Fruit fly (Drosophila melanogaster) whole organism, embryonic: ENCODE data around the gene SclB.

Experiments used
- Atf3 ChIP-seq: fragments of 200-800 bp; sonication (Bioruptor generic); optimal IDR thresholded peaks from 3 replicates; lab custom pipeline; 2016; ENCODE audit warnings: missing biosample characterization, missing genetic modification characterization
- B-H1 ChIP-seq: fragments of 200-800 bp; sonication (Bioruptor generic); IDR thresholded peaks from 3 replicates; pipeline ENCODE4 v1.3.6; 2022; ENCODE audit warnings: missing biosample characterization, missing genetic modification characterization
- C15 ChIP-seq: fragments of 200-800 bp; sonication (Bioruptor generic); IDR thresholded peaks from 3 replicates; pipeline ENCODE4 v1.3.6; 2022; ENCODE audit warnings: missing biosample characterization, missing genetic modification characterization
- CG12219 ChIP-seq: fragments of 200-800 bp; sonication (Bioruptor generic); optimal IDR thresholded peaks from 3 replicates; lab custom pipeline; 2018; ENCODE audit warnings: missing biosample characterization, mild to moderate bottlenecking, missing genetic modification characterization
- CG12391 ChIP-seq: fragments of 200-800 bp; sonication (Bioruptor generic); optimal IDR thresholded peaks from 3 replicates; lab custom pipeline; 2018; ENCODE audit warnings: missing biosample characterization, mild to moderate bottlenecking, missing genetic modification characterization, moderate library complexity
- CG12769 ChIP-seq: fragments of 200-800 bp; sonication (Bioruptor generic); optimal IDR thresholded peaks from 2 replicates; lab custom pipeline; 2019; ENCODE audit warnings: missing biosample characterization, mild to moderate bottlenecking, missing genetic modification characterization, moderate library complexity
- CG13424 ChIP-seq: fragments of 200-800 bp; sonication (Bioruptor generic); optimal IDR thresholded peaks from 2 replicates; lab custom pipeline; 2019; ENCODE audit warnings: missing biosample characterization, mild to moderate bottlenecking, missing genetic modification characterization, moderate library complexity
- CG18619 ChIP-seq: fragments of 200-800 bp; sonication (Bioruptor generic); optimal IDR thresholded peaks from 3 replicates; lab custom pipeline; 2017; ENCODE audit warnings: missing biosample characterization, mild to moderate bottlenecking, missing genetic modification characterization
- CG18764 ChIP-seq: fragments of 200-800 bp; sonication (Bioruptor generic); optimal IDR thresholded peaks from 3 replicates; lab custom pipeline; 2016; ENCODE audit warnings: missing biosample characterization, missing genetic modification characterization
- CG31224 ChIP-seq: fragments of 200-800 bp; sonication (Bioruptor generic); IDR thresholded peaks from 2 replicates; pipeline ENCODE4 v1.3.6; 2022; ENCODE audit warnings: missing biosample characterization, missing genetic modification characterization
- CG31365 ChIP-seq: fragments of 200-800 bp; sonication (Bioruptor generic); optimal IDR thresholded peaks from 2 replicates; lab custom pipeline; 2018; ENCODE audit warnings: missing biosample characterization, mild to moderate bottlenecking, missing genetic modification characterization
- CG6683 ChIP-seq: fragments of 200-800 bp; sonication (Bioruptor generic); optimal IDR thresholded peaks from 2 replicates; lab custom pipeline; 2017; ENCODE audit warnings: missing biosample characterization, mild to moderate bottlenecking, missing genetic modification characterization, missing genetic modification reagents
- CG7786 ChIP-seq: fragments of 200-800 bp; sonication (Bioruptor generic); optimal IDR thresholded peaks from 2 replicates; lab custom pipeline; 2016; ENCODE audit warnings: missing biosample characterization, missing genetic modification characterization
- CG7928 ChIP-seq: fragments of 200-800 bp; sonication (Bioruptor generic); optimal IDR thresholded peaks from 2 replicates; lab custom pipeline; 2017; ENCODE audit warnings: missing biosample characterization, mild to moderate bottlenecking, missing genetic modification characterization
- CHES-1-like ChIP-seq: fragments of 200-800 bp; sonication (Bioruptor generic); optimal IDR thresholded peaks from 2 replicates; lab custom pipeline; 2016; ENCODE audit warnings: missing biosample characterization, missing genetic modification characterization
- Dbx ChIP-seq: fragments of 200-800 bp; sonication (Bioruptor generic); IDR thresholded peaks from 3 replicates; pipeline ENCODE4 v1.3.6; 2022; ENCODE audit warnings: missing biosample characterization, missing genetic modification characterization
- Doc2 ChIP-seq: fragments of 200-800 bp; sonication (Bioruptor generic); IDR thresholded peaks from 2 replicates; pipeline ENCODE4 v1.3.6; 2022; ENCODE audit warnings: missing biosample characterization, missing genetic modification characterization
- E2f2 ChIP-seq: fragments of 200-800 bp; sonication (Bioruptor generic); IDR thresholded peaks from 2 replicates; pipeline ENCODE4 v1.3.6; 2022; ENCODE audit warnings: missing biosample characterization, missing genetic modification characterization
- Elba2 ChIP-seq: fragments of 200-800 bp; sonication (Bioruptor generic); optimal IDR thresholded peaks from 3 replicates; lab custom pipeline; 2016; ENCODE audit warnings: missing biosample characterization, missing genetic modification characterization
- GATAe ChIP-seq: fragments of 200-800 bp; sonication (Bioruptor generic); conservative IDR thresholded peaks from 2 replicates; pipeline ENCODE4 v1.3.6; 2022; ENCODE audit warnings: missing biosample characterization, missing genetic modification characterization
- Hand ChIP-seq: fragments of 200-800 bp; sonication (Bioruptor generic); optimal IDR thresholded peaks from 2 replicates; lab custom pipeline; 2017; ENCODE audit warnings: mild to moderate bottlenecking, missing biosample characterization, missing genetic modification reagents, missing genetic modification characterization
- Hmr ChIP-seq: fragments of 200-800 bp; sonication (Bioruptor generic); optimal IDR thresholded peaks from 3 replicates; lab custom pipeline; 2017; ENCODE audit warnings: mild to moderate bottlenecking, missing biosample characterization, missing genetic modification reagents, missing genetic modification characterization
- Hmx ChIP-seq: fragments of 200-800 bp; sonication (Bioruptor generic); optimal IDR thresholded peaks from 2 replicates; lab custom pipeline; 2016; ENCODE audit warnings: missing biosample characterization, missing genetic modification characterization
- Hr51 ChIP-seq, 2 experiments: fragments of 200-800 bp; sonication (Bioruptor generic); optimal IDR thresholded peaks; 2 replicates in 1 of 2; 3 replicates in 1 of 2; lab custom pipeline; 2016 to 2018; ENCODE audit warnings: missing biosample characterization in 2 of 2, missing genetic modification characterization in 2 of 2, mild to moderate bottlenecking in 1 of 2, moderate library complexity in 1 of 2
- Hr78 ChIP-seq, 2 experiments: fragments of 200-800 bp in 1 of 2; fragments of >200 bp in 1 of 2; sonication (Bioruptor generic) in 1 of 2; optimal IDR thresholded peaks; 2 replicates each; lab custom pipeline; 2017 to 2019; ENCODE audit warnings: missing biosample characterization in 2 of 2, missing genetic modification characterization in 2 of 2, mild to moderate bottlenecking in 1 of 2, moderate library complexity in 1 of 2
- MESR4 ChIP-seq: fragments of 200-800 bp; sonication (Bioruptor generic); optimal IDR thresholded peaks from 2 replicates; lab custom pipeline; 2018; ENCODE audit warnings: missing biosample characterization, mild to moderate bottlenecking, missing genetic modification characterization, moderate library complexity
- Med ChIP-seq: fragments of 200-800 bp; sonication (Bioruptor generic); peaks from one replicate; lab custom pipeline; 2016; ENCODE audit warnings: missing biosample characterization, missing genetic modification characterization, mild to moderate bottlenecking, inconsistent platforms, moderate library complexity
- Mes4 ChIP-seq: fragments of 200-800 bp; sonication (Bioruptor generic); optimal IDR thresholded peaks from 2 replicates; lab custom pipeline; 2016; ENCODE audit warnings: missing biosample characterization, missing genetic modification characterization
- PHDP ChIP-seq: fragments of 200-800 bp; sonication (Bioruptor generic); optimal IDR thresholded peaks from 3 replicates; lab custom pipeline; 2018; ENCODE audit warnings: missing biosample characterization, mild to moderate bottlenecking, missing genetic modification characterization, moderate library complexity
- Six4 ChIP-seq: fragments of 200-800 bp; sonication (Bioruptor generic); optimal IDR thresholded peaks from 2 replicates; lab custom pipeline; 2016; ENCODE audit warnings: missing biosample characterization, missing genetic modification characterization
- Trl ChIP-seq, 3 experiments: fragments of >200 bp in 2 of 3; fragments of 200-800 bp in 1 of 3; sonication (Bioruptor generic) in 1 of 3; optimal IDR thresholded peaks; 2 replicates in 1 of 3; 3 replicates in 2 of 3; lab custom pipeline; 2016 to 2017; ENCODE audit warnings: missing biosample characterization in 1 of 3, missing genetic modification characterization in 1 of 3
- Vsx1 ChIP-seq: fragments of 200-800 bp; sonication (Bioruptor generic); optimal IDR thresholded peaks from 2 replicates; lab custom pipeline; 2017; ENCODE audit warnings: missing biosample characterization, mild to moderate bottlenecking, missing genetic modification characterization, missing genetic modification reagents
- abd-A ChIP-seq: fragments of 200-800 bp; sonication (Bioruptor generic); optimal IDR thresholded peaks from 3 replicates; lab custom pipeline; 2019; ENCODE audit warnings: missing biosample characterization, mild to moderate bottlenecking, missing genetic modification characterization, moderate library complexity
- caup ChIP-seq: fragments of 200-800 bp; sonication (Bioruptor generic); optimal IDR thresholded peaks from 3 replicates; lab custom pipeline; 2017; ENCODE audit warnings: missing biosample characterization, mild to moderate bottlenecking, missing genetic modification characterization, moderate library complexity; ENCODE audit not compliant: severe bottlenecking
- corto ChIP-seq: fragments of 200-800 bp; sonication (Bioruptor generic); optimal IDR thresholded peaks from 2 replicates; lab custom pipeline; 2016; ENCODE audit warnings: missing biosample characterization, mild to moderate bottlenecking, missing genetic modification characterization, moderate library complexity
- dati ChIP-seq: fragments of 200-800 bp; sonication (Bioruptor generic); IDR thresholded peaks from 2 replicates; pipeline ENCODE4 v1.3.6; 2022; ENCODE audit warnings: missing biosample characterization, missing genetic modification characterization
- ems ChIP-seq: fragments of 200-800 bp; sonication (Bioruptor generic); optimal IDR thresholded peaks from 3 replicates; lab custom pipeline; 2016; ENCODE audit warnings: missing biosample characterization, missing genetic modification characterization
- fru ChIP-seq: fragments of >200 bp; optimal IDR thresholded peaks from 2 replicates; lab custom pipeline; 2017
- grn ChIP-seq: fragments of 200-800 bp; sonication (Bioruptor generic); optimal IDR thresholded peaks from 3 replicates; lab custom pipeline; 2017; ENCODE audit warnings: missing biosample characterization, missing genetic modification characterization
- gro ChIP-seq: fragments of 200-800 bp; sonication (Bioruptor generic); optimal IDR thresholded peaks from 2 replicates; lab custom pipeline; 2016; ENCODE audit warnings: missing biosample characterization, missing genetic modification characterization
- jumu ChIP-seq: fragments of 200-800 bp; sonication (Bioruptor generic); optimal IDR thresholded peaks from 3 replicates; lab custom pipeline; 2016; ENCODE audit warnings: missing biosample characterization, missing genetic modification characterization
- knrl ChIP-seq: fragments of 200-800 bp; sonication (Bioruptor generic); IDR thresholded peaks from 3 replicates; pipeline ENCODE4 v1.3.6; 2022; ENCODE audit warnings: missing biosample characterization, missing genetic modification characterization; ENCODE audit not compliant: partially characterized antibody
- nom ChIP-seq: fragments of 200-800 bp; sonication (Bioruptor generic); optimal IDR thresholded peaks from 2 replicates; lab custom pipeline; 2017; ENCODE audit warnings: missing biosample characterization, missing genetic modification characterization, mild to moderate bottlenecking, moderate library complexity, missing genetic modification reagents
- repo ChIP-seq: fragments of 200-800 bp; sonication (Bioruptor generic); optimal IDR thresholded peaks from 2 replicates; lab custom pipeline; 2016; ENCODE audit warnings: missing biosample characterization, missing genetic modification characterization
- row ChIP-seq: fragments of 200-800 bp; sonication (Bioruptor generic); IDR thresholded peaks from 3 replicates; pipeline ENCODE4 v1.3.6; 2022; ENCODE audit warnings: missing biosample characterization, missing genetic modification characterization
- schlank ChIP-seq: fragments of 200-800 bp; sonication (Bioruptor generic); optimal IDR thresholded peaks from 2 replicates; lab custom pipeline; 2018; ENCODE audit warnings: missing biosample characterization, mild to moderate bottlenecking, missing genetic modification characterization
- slp2 ChIP-seq: fragments of 200-800 bp; sonication (Bioruptor generic); optimal IDR thresholded peaks from 2 replicates; lab custom pipeline; 2016; ENCODE audit warnings: missing biosample characterization, missing genetic modification characterization
- tap ChIP-seq: fragments of 200-800 bp; optimal IDR thresholded peaks from 3 replicates; lab custom pipeline; 2019; ENCODE audit warnings: missing biosample characterization, mild to moderate bottlenecking, missing genetic modification characterization, moderate library complexity

The SclB gene

DNA sequence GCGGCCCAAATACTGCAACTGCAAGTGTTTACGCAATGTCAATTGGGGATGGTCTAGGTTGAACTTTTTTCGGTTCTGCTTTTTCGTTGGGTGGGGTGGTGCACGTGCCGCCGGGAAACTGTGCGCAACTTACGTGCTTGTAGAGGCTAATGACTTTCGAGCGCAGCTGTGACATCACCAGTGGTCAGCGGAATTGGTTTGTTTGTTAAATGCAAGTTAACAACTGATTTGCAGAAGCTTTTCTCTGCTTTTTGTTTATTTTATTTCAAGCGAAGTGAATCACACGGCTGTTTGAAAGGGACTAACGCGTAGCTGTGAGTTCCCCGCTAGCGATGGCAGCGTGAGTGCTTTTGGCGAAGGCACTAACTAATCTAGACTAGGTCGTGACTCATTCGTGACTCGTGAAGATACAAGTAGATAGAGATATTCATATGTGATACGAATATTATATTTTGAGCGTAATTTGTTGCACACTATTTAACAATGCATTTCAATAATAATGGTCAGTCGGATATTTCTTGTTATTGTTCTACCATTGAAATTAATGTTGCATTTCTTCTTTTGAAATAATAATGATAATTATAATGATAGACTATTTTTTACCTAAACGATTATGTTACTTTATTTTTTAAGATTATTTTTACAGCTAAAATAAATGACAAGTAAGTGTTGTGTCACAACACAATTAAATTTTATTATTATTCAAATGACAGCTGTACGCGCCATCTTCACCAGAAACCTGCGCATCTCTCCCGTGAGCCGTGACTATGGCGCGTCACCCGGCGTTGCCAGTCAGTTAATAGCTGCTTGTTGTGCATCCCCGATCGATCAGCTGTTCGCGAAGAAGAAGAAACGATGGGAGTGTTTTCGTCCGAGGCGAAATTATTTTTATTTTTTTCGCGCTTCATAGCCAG, 50.1 kb downstream of the SclB start, which contains the start of the genes osi and tweek:
TSS of gene osi (minus strand) at position 307 of the 914 bp plus-strand sequence.
TSS of gene tweek (plus strand) at position 831 of the 914 bp plus-strand sequence.
- no peak for TF ChIP-seq PHDP
- peak; percentile 27 for TF ChIP-seq caup (GFP tag; lab: Kevin White, UChicago)
- TF ChIP-seq Dbx (GFP tag; lab: Robert Waterston, UW), result peak; percentile 39; the same call in 1 of the 3 replicates
- no peak for TF ChIP-seq dati
- peak; percentile 82 for TF ChIP-seq Med (GFP tag; lab: Kevin White, UChicago)
- TF ChIP-seq Hr51 (GFP tag; optimal IDR thresholded peaks at IDR 0.05; lab: Kevin White, UChicago), result peak in 1 of 2 experiments; percentile 38
- peak; percentile 91 for TF ChIP-seq row (GFP tag; lab: Robert Waterston, UW)
- no peak for TF ChIP-seq nom
- TF ChIP-seq Atf3 (GFP tag; lab: Kevin White, UChicago), result no peak
- no peak for TF ChIP-seq gro (GFP tag; lab: Kevin White, UChicago)
- TF ChIP-seq CG12769 (tag; lab: Kevin White, UChicago), result peak; percentile 25
- TF ChIP-seq Hand (GFP tag; lab: Kevin White, UChicago), result peak; percentile 2
- no peak for TF ChIP-seq CG6683 (GFP tag; lab: Kevin White, UChicago)
- peak; percentile 34 for TF ChIP-seq Six4 (GFP tag; lab: Kevin White, UChicago)
- TF ChIP-seq CG18619 (GFP tag; lab: Kevin White, UChicago), result peak; percentile 59
- TF ChIP-seq Doc2 (GFP tag; lab: Robert Waterston, UW), result no peak
- TF ChIP-seq schlank (tag; lab: Kevin White, UChicago), result no peak
- no peak for TF ChIP-seq repo (GFP tag; lab: Kevin White, UChicago)
- peak; percentile 36 for TF ChIP-seq ems (GFP tag; lab: Kevin White, UChicago)
- no peak for TF ChIP-seq Elba2 (GFP tag; lab: Kevin White, UChicago)
- no peak for TF ChIP-seq fru (lab: Kevin White, UChicago)
- TF ChIP-seq CG7786 (GFP tag; lab: Kevin White, UChicago), result peak; percentile 29
- TF ChIP-seq CG31365 (tag; lab: Kevin White, UChicago), result no peak
- TF ChIP-seq CHES-1-like, result no peak
- no peak for TF ChIP-seq CG12219 (GFP tag; lab: Kevin White, UChicago)
- no peak for TF ChIP-seq C15
- no peak for TF ChIP-seq Mes4 (GFP tag; lab: Kevin White, UChicago)
- TF ChIP-seq tap (tag; lab: Kevin White, UChicago), result peak; percentile 27
- TF ChIP-seq abd-A, result no peak
- TF ChIP-seq Hmx (GFP tag; lab: Kevin White, UChicago), result no peak
- peak; percentile 73 for TF ChIP-seq Hmr
- TF ChIP-seq slp2 (GFP tag; lab: Kevin White, UChicago), result no peak
- no peak for TF ChIP-seq jumu (GFP tag; lab: Kevin White, UChicago)
- no peak; the same call in 2 of the 3 replicates for TF ChIP-seq B-H1
- peak; percentile 32 for TF ChIP-seq grn (GFP tag; lab: Kevin White, UChicago)
- no peak for TF ChIP-seq CG18764 (GFP tag; lab: Kevin White, UChicago)
- peak; percentile 15; the same call in 1 of the 2 replicates for TF ChIP-seq E2f2 (GFP tag; lab: Robert Waterston, UW)
- TF ChIP-seq Hr78 (GFP tag; optimal IDR thresholded peaks at IDR 0.05; lab: Kevin White, UChicago), result no peak
- peak; percentile 44; the same call in 1 of the 2 replicates for TF ChIP-seq GATAe
- TF ChIP-seq Trl (optimal IDR thresholded peaks at IDR 0.05; lab: Kevin White, UChicago), result no peak
- peak; percentile 29 for TF ChIP-seq Trl (GFP tag; optimal IDR thresholded peaks at IDR 0.05; lab: Kevin White, UChicago)
- peak; percentile 75 for TF ChIP-seq CG13424 (tag; lab: Kevin White, UChicago)
- peak; percentile 82 for TF ChIP-seq MESR4
- peak; percentile 82 for TF ChIP-seq CG7928
- TF ChIP-seq CG31224 (GFP tag; lab: Robert Waterston, UW), result no peak
- no peak for TF ChIP-seq Vsx1 (GFP tag; lab: Kevin White, UChicago)
- peak; percentile 86 for TF ChIP-seq CG12391 (tag; lab: Kevin White, UChicago)
- peak; percentile 35 for TF ChIP-seq corto (GFP tag; lab: Kevin White, UChicago)
- TF ChIP-seq knrl (GFP tag; lab: Robert Waterston, UW), result peak; percentile 95
